Fruit fly (Drosophila melanogaster) whole organism, pupa: ENCODE data around the gene CG9175.

ENCODE experiments used
- CG12605 ChIP-seq: fragments of 200-800 bp; sonication (Bioruptor generic); IDR thresholded peaks from 2 replicates; pipeline ENCODE4 v1.3.6; 2022; ENCODE audit warnings: missing biosample characterization, missing genetic modification characterization
- CG34367 ChIP-seq: fragments of 200-800 bp; sonication (Bioruptor generic); optimal IDR thresholded peaks from 2 replicates; lab custom pipeline; 2018; ENCODE audit warnings: missing biosample characterization, mild to moderate bottlenecking, missing genetic modification characterization
- CG4496 ChIP-seq: fragments of 200-800 bp; sonication (Bioruptor generic); IDR thresholded peaks from 3 replicates; pipeline ENCODE4 v1.3.6; 2022; ENCODE audit warnings: missing biosample characterization, missing genetic modification characterization
- CG9948 ChIP-seq: fragments of 200-800 bp; sonication (Bioruptor generic); optimal IDR thresholded peaks from 2 replicates; lab custom pipeline; 2018; ENCODE audit warnings: missing biosample characterization, mild to moderate bottlenecking, missing genetic modification characterization, moderate library complexity
- D1 ChIP-seq: fragments of 200-800 bp; sonication (Bioruptor generic); optimal IDR thresholded peaks from 2 replicates; lab custom pipeline; 2018; ENCODE audit warnings: missing biosample characterization, mild to moderate bottlenecking, missing genetic modification characterization, moderate library complexity
- EcR ChIP-seq: fragments of 200-800 bp; sonication (Bioruptor generic); optimal IDR thresholded peaks from 3 replicates; lab custom pipeline; 2019; ENCODE audit warnings: missing biosample characterization, missing genetic modification characterization, mild to moderate bottlenecking, moderate library complexity, missing genetic modification reagents
- Pif1A ChIP-seq: fragments of 200-800 bp; sonication (Bioruptor generic); optimal IDR thresholded peaks from 3 replicates; lab custom pipeline; 2016; ENCODE audit warnings: missing biosample characterization, missing genetic modification characterization
- gl ChIP-seq: fragments of 200-800 bp; sonication (Bioruptor generic); optimal IDR thresholded peaks from 2 replicates; lab custom pipeline; 2018; ENCODE audit warnings: missing biosample characterization, mild to moderate bottlenecking, missing genetic modification characterization

dm6 chr2L:6098479-6099269, at the start of gene CG9175:
- TF ChIP-seq CG4496 (GFP tag; lab: Robert Waterston, UW): no peak
- no peak for TF ChIP-seq Pif1A (GFP tag; lab: Kevin White, UChicago)
- TF ChIP-seq gl: no peak
- TF ChIP-seq D1 (tag; lab: Kevin White, UChicago): no peak
- TF ChIP-seq EcR (GFP tag; lab: Kevin White, UChicago): no peak
- TF ChIP-seq CG9948 (tag; lab: Kevin White, UChicago): no peak
- no peak for TF ChIP-seq CG34367
- TF ChIP-seq CG12605: no peak
